Worm (Caenorhabditis elegans) whole organism, L3 larva: ENCODE measurements around the gene epic-3.

Experiments used
- R02D3.7 ChIP-seq: fragments of 150-350 bp; optimal IDR thresholded peaks from 2 replicates; lab custom pipeline; 2014; ENCODE audit warnings: missing biosample characterization, missing genetic modification characterization
- ZK546.5 ChIP-seq: sonication (generic microtip); optimal IDR thresholded peaks from 2 replicates; lab custom pipeline; 2017; ENCODE audit warnings: missing biosample characterization, missing genetic modification characterization
- aly-2 ChIP-seq: fragments of 150-350 bp; optimal IDR thresholded peaks from 2 replicates; lab custom pipeline; 2014; ENCODE audit warnings: missing biosample characterization, missing genetic modification characterization
- ama-1 ChIP-seq: fragments of 150-350 bp; optimal IDR thresholded peaks from 2 replicates; lab custom pipeline; 2018
- ceh-16 ChIP-seq: sonication (generic microtip); optimal IDR thresholded peaks from 2 replicates; lab custom pipeline; 2017; ENCODE audit warnings: missing biosample characterization, missing genetic modification characterization
- ceh-28 ChIP-seq: fragments of 150-350 bp; optimal IDR thresholded peaks from 2 replicates; lab custom pipeline; 2014; ENCODE audit warnings: missing biosample characterization, missing genetic modification reagents, missing genetic modification characterization
- ceh-82 ChIP-seq: fragments of 150-350 bp; optimal IDR thresholded peaks from 2 replicates; lab custom pipeline; 2014; ENCODE audit warnings: missing biosample characterization, missing genetic modification characterization
- daf-12 ChIP-seq: fragments of 150-350 bp; optimal IDR thresholded peaks from 2 replicates; lab custom pipeline; 2014; ENCODE audit warnings: missing biosample characterization, missing genetic modification reagents, missing genetic modification characterization
- egl-5 ChIP-seq: fragments of 150-350 bp; optimal IDR thresholded peaks from 2 replicates; lab custom pipeline; 2017; ENCODE audit warnings: missing biosample characterization, missing genetic modification reagents, missing genetic modification characterization, inconsistent platforms
- elt-1 ChIP-seq: fragments of 150-350 bp; optimal IDR thresholded peaks from 2 replicates; lab custom pipeline; 2014; ENCODE audit warnings: missing biosample characterization, missing genetic modification characterization
- elt-2 ChIP-seq: sonication (generic microtip); optimal IDR thresholded peaks from 2 replicates; lab custom pipeline; 2016; ENCODE audit warnings: missing genetic modification reagents, mild to moderate bottlenecking, missing genetic modification characterization, missing compliant biosample characterization
- elt-3 ChIP-seq, 3 experiments: fragments of 150-350 bp in 1 of 3; sonication (generic microtip) in 2 of 3; optimal IDR thresholded peaks; 2 replicates in 2 of 3; 4 replicates in 1 of 3; lab custom pipeline; 2014 to 2017; ENCODE audit warnings: missing biosample characterization in 3 of 3, missing genetic modification characterization in 3 of 3
- eor-1 ChIP-seq, 2 experiments: fragments of 150-350 bp; optimal IDR thresholded peaks; 2 replicates each; lab custom pipeline; 2014 to 2018; ENCODE audit warnings: missing biosample characterization in 2 of 2, missing genetic modification characterization in 2 of 2
- fos-1 ChIP-seq: fragments of 150-350 bp; optimal IDR thresholded peaks from 2 replicates; lab custom pipeline; 2014; ENCODE audit warnings: missing biosample characterization, missing genetic modification characterization
- hmg-11 ChIP-seq: sonication (generic microtip); optimal IDR thresholded peaks from 2 replicates; lab custom pipeline; 2016; ENCODE audit warnings: missing genetic modification characterization, missing compliant biosample characterization
- jun-1 ChIP-seq: fragments of 150-350 bp; optimal IDR thresholded peaks from 2 replicates; lab custom pipeline; 2014; ENCODE audit warnings: missing biosample characterization, missing genetic modification reagents, missing genetic modification characterization
- lin-15B ChIP-seq: fragments of 150-350 bp; optimal IDR thresholded peaks from 2 replicates; lab custom pipeline; 2014; ENCODE audit warnings: missing biosample characterization, missing genetic modification characterization
- lin-39 ChIP-seq: fragments of 150-350 bp; optimal IDR thresholded peaks from 2 replicates; lab custom pipeline; 2018; ENCODE audit warnings: missing biosample characterization, missing genetic modification reagents, missing genetic modification characterization
- lsy-12 ChIP-seq: sonication (generic microtip); optimal IDR thresholded peaks from 2 replicates; lab custom pipeline; 2016; ENCODE audit warnings: mild to moderate bottlenecking, missing genetic modification characterization, missing compliant biosample characterization
- mdl-1 ChIP-seq: fragments of 150-350 bp; optimal IDR thresholded peaks from 2 replicates; lab custom pipeline; 2014; ENCODE audit warnings: missing biosample characterization, missing genetic modification characterization
- nfya-1 ChIP-seq: sonication (generic microtip); optimal IDR thresholded peaks from 2 replicates; lab custom pipeline; 2017; ENCODE audit warnings: missing genetic modification characterization, mild to moderate bottlenecking, missing compliant biosample characterization, antibody characterized with exemption, moderate library complexity; ENCODE audit not compliant: insufficient read depth
- nhr-12 ChIP-seq: fragments of 150-350 bp; optimal IDR thresholded peaks from 2 replicates; lab custom pipeline; 2014; ENCODE audit warnings: missing biosample characterization, missing genetic modification characterization
- nhr-23 ChIP-seq: fragments of 150-350 bp; optimal IDR thresholded peaks from 2 replicates; lab custom pipeline; 2014; ENCODE audit warnings: missing biosample characterization, missing genetic modification reagents, missing genetic modification characterization
- nhr-237 ChIP-seq: fragments of 150-350 bp; optimal IDR thresholded peaks from 2 replicates; lab custom pipeline; 2014; ENCODE audit warnings: missing biosample characterization, missing genetic modification characterization
- nhr-25 ChIP-seq: sonication (generic microtip); optimal IDR thresholded peaks from 2 replicates; lab custom pipeline; 2017; ENCODE audit warnings: missing biosample characterization, missing genetic modification characterization
- nhr-28 ChIP-seq: fragments of 150-350 bp; optimal IDR thresholded peaks from 2 replicates; lab custom pipeline; 2014; ENCODE audit warnings: missing biosample characterization, missing genetic modification characterization
- nhr-43 ChIP-seq: sonication (generic microtip); optimal IDR thresholded peaks from 2 replicates; lab custom pipeline; 2016; ENCODE audit warnings: mild to moderate bottlenecking, missing genetic modification characterization, missing compliant biosample characterization; ENCODE audit not compliant: poor library complexity, severe bottlenecking
- nhr-67 ChIP-seq: fragments of 150-350 bp; optimal IDR thresholded peaks from 2 replicates; lab custom pipeline; 2014; ENCODE audit warnings: missing biosample characterization, missing genetic modification characterization
- nhr-77 ChIP-seq: fragments of 150-350 bp; optimal IDR thresholded peaks from 2 replicates; lab custom pipeline; 2014; ENCODE audit warnings: missing biosample characterization, missing genetic modification characterization
- pha-4 ChIP-seq: fragments of 150-350 bp; optimal IDR thresholded peaks from 2 replicates; lab custom pipeline; 2014; ENCODE audit warnings: missing biosample characterization, missing genetic modification reagents, missing genetic modification characterization
- skn-1 ChIP-seq: fragments of 150-350 bp; optimal IDR thresholded peaks from 2 replicates; lab custom pipeline; 2014; ENCODE audit warnings: missing biosample characterization, missing genetic modification characterization
- snpc-4 ChIP-seq: fragments of 150-350 bp; optimal IDR thresholded peaks from 2 replicates; lab custom pipeline; 2014; ENCODE audit warnings: missing biosample characterization, missing genetic modification characterization
- tbx-2 ChIP-seq: sonication (generic microtip); optimal IDR thresholded peaks from 2 replicates; lab custom pipeline; 2016; ENCODE audit warnings: mild to moderate bottlenecking, missing genetic modification characterization, missing compliant biosample characterization
- unc-39 ChIP-seq: sonication (generic microtip); optimal IDR thresholded peaks from 4 replicates; lab custom pipeline; 2017; ENCODE audit warnings: missing biosample characterization, missing genetic modification characterization
- unc-62 ChIP-seq: fragments of 150-350 bp; sonication (generic microtip); optimal IDR thresholded peaks from 4 replicates; lab custom pipeline; 2014; ENCODE audit warnings: missing biosample characterization, missing genetic modification reagents, missing genetic modification characterization
- ztf-11 ChIP-seq: fragments of 150-350 bp; optimal IDR thresholded peaks from 2 replicates; lab custom pipeline; 2014; ENCODE audit warnings: missing biosample characterization, missing genetic modification characterization
- ztf-4 ChIP-seq: fragments of 150-350 bp; optimal IDR thresholded peaks from 2 replicates; lab custom pipeline; 2014; ENCODE audit warnings: missing biosample characterization, missing genetic modification characterization

Gene epic-3

DNA sequence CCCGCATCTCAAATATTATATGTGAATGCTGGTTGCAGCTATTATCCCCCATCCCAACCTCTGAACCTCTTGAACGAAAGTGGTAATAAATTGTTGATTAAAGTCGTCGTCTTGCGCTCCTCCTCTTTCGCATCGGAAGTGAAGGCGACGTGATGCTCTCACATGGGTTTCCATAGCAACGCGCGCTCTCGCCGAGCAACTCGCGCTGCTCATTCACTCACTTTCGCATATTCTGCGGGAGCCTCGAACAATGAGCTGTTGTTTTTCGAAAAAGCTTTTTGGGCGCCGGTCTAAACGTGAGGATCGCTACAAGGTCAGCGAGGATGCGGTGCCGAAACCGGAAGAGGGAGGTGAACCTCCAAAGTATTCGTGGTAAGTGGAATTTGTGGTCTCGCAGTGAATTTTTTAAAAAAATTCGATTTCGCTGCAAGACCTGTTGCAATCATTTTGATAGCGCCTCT lies 13.1 kb downstream of the epic-3 start, which contains the start of gene rpi-2 (continued):
- TF ChIP-seq tbx-2 (tag; lab: Kevin White, UChicago) (no peak), nhr-28 (tag; lab: Kevin White, UChicago) (no peak), jun-1 (no peak), ceh-82 (tag; lab: Kevin White, UChicago) (no peak), elt-1 (tag; lab: Kevin White, UChicago) (no peak), fos-1 (tag; lab: Kevin White, UChicago) (no peak), ZK546.5 (tag; lab: Kevin White, UChicago) (no peak), elt-3 (tag; optimal IDR thresholded peaks at IDR 0.05; lab: Kevin White, UChicago) (no peak), unc-62 (GFP tag; lab: Kevin White, UChicago) (no peak), nfya-1 (tag; lab: Kevin White, UChicago) (no peak), nhr-237 (no peak)

DNA sequence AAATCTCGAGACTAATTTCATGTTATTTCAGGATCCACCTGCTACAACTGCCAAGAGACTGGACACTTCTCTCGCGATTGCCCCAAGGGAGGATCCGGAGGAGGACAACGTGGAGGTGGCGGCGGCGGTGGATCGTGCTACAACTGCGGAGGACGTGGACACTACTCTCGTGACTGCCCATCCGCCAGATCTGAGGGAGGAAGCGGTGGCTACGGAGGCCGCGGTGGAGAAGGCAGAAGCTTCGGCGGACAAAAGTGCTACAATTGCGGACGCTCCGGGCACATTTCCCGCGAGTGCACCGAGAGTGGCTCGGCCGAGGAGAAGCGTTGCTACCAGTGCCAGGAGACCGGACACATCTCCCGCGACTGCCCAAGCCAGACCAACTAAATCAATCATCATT lies 13.6 kb downstream of the epic-3 start:
- TF ChIP-seq skn-1 (tag; lab: Kevin White, UChicago) = no peak
- no peak for TF ChIP-seq hmg-11 (tag; lab: Kevin White, UChicago)
- TF ChIP-seq nhr-23 = no peak
- TF ChIP-seq lin-39 (tag; lab: Kevin White, UChicago) = no peak
- no peak for TF ChIP-seq ztf-11 (tag; lab: Kevin White, UChicago)

DNA sequence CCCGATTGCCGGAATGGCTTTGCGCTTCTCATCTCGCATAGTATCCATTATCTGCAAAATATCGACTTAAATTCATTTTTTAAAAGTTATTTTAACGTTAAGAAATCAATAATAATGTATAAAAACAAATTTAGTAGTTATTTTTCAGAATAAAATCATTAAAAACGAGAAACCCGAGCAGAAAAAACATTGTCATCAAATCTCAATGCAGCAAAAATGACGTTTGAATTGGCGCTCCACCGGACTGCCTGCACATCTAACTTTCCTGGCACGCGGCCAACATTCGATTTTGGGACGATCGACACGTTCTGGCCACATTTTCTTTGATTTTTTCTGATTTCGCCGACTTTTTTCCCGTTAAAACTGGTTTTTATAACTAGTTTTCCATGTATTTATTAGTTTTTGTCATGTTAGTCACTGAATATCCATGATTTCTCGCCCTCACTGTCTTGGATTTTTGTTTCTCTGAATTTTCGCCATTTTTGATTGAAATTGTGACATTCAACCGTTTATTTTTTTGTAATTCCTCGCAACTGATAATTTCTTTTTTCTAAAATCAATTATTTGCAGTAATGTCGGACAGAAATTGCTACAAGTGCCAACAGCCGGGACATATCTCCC lies 14.4 kb downstream of the epic-3 start, which contains the start of the genes pbs-1 and K08D12.3:
Gene pbs-1, minus strand, starts transcription at position 51 of the 621 bp plus-strand sequence.
Gene K08D12.3, plus strand, starts transcription at position 571 of the 621 bp plus-strand sequence.
- TF ChIP-seq nhr-77 (peak; percentile 38), nfya-1 (tag; lab: Kevin White, UChicago) (peak; percentile 91), hmg-11 (tag; lab: Kevin White, UChicago) (peak; percentile 73), lin-15B (tag; lab: Kevin White, UChicago) (peak; percentile 89), jun-1 (peak; percentile 60), skn-1 (tag; lab: Kevin White, UChicago) (peak; percentile 93), ztf-4 (tag; lab: Kevin White, UChicago) (no peak), nhr-12 (tag; lab: Kevin White, UChicago) (no peak), mdl-1 (tag; lab: Kevin White, UChicago) (no peak), ceh-16 (tag; lab: Kevin White, UChicago) (no peak), nhr-237 (no peak), ama-1 (peak; percentile 71), lsy-12 (tag; lab: Kevin White, UChicago) (peak; percentile 41), tbx-2 (tag; lab: Kevin White, UChicago) (peak; percentile 26), daf-12 (tag; lab: Kevin White, UChicago) (no peak), ceh-28 (tag; lab: Kevin White, UChicago) (peak; percentile 67), nhr-23 (peak; percentile 91), nhr-28 (tag; lab: Kevin White, UChicago) (no peak), fos-1 (tag; lab: Kevin White, UChicago) (no peak), elt-2 (tag; lab: Kevin White, UChicago) (peak; percentile 61), egl-5 (tag; lab: Kevin White, UChicago) (peak; percentile 77), R02D3.7 (tag; lab: Kevin White, UChicago) (peak; percentile 44), elt-3 (tag; optimal IDR thresholded peaks at IDR 0.05; lab: Kevin White, UChicago) (no peak), eor-1 (tag; optimal IDR thresholded peaks at IDR 0.05; lab: Kevin White, UChicago) (no peak), nhr-67 (no peak), unc-39 (tag; lab: Kevin White, UChicago) (no peak), ceh-82 (tag; lab: Kevin White, UChicago) (peak; percentile 32), ZK546.5 (tag; lab: Kevin White, UChicago) (peak; percentile 82), pha-4 (tag; lab: Kevin White, UChicago) (peak; percentile 87), nhr-43 (peak; percentile 78), lin-39 (tag; lab: Kevin White, UChicago) (peak; percentile 84), snpc-4 (tag; lab: Kevin White, UChicago) (peak; percentile 61), ztf-11 (tag; lab: Kevin White, UChicago) (no peak), elt-1 (tag; lab: Kevin White, UChicago) (no peak), aly-2 (tag; lab: Kevin White, UChicago) (no peak), nhr-25 (tag; lab: Kevin White, UChicago) (peak; percentile 87)
- TF ChIP-seq, all 47 proteins: peak for 21
